Fruit fly (Drosophila melanogaster) whole organism: ENCODE measurements around the gene CG11313.

Source experiments
- CG8478 ChIP-seq: fragments of >200 bp; optimal IDR thresholded peaks from 2 replicates; lab custom pipeline; 2018; ENCODE audit warnings: inconsistent platforms
- Dll ChIP-seq: fragments of >200 bp; optimal IDR thresholded peaks from 2 replicates; lab custom pipeline; 2017
- EcR ChIP-seq, 2 experiments: fragments of >200 bp; optimal IDR thresholded peaks; 2 replicates each; lab custom pipeline; 2017; ENCODE audit warnings: missing biosample characterization in 2 of 2, missing genetic modification characterization in 2 of 2, missing genetic modification reagents in 2 of 2
- pan ChIP-seq: fragments of >200 bp; optimal IDR thresholded peaks from 2 replicates; lab custom pipeline; 2017

DNA sequence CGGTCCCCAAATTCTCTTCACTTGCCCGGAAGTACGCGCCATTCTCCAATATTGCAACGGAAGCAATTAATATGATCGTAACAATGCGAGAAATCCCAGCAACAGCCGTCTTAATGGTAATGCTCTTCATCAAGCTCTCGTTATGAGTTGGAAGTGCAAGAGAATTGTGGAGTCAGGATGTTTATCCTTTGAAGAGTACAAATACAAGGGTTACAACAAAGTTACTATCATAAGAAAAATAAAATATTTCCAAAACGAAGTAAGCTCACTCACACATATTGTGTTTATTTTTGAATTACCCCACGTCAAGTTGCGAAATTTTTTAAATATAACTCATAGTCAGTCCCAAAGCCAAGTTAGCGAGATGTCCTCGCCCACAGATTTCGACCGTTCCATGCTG is 11.6 kb upstream of the CG11313 start, which contains the start of gene CG15543:
- TF ChIP-seq CG8478 (lab: Kevin White, UChicago) (no peak), Dll (lab: Kevin White, UChicago) (no peak), pan (lab: Kevin White, UChicago) (no peak), EcR (GFP tag; optimal IDR thresholded peaks at IDR 0.05; lab: Kevin White, UChicago) (no peak)
